Worm (Caenorhabditis elegans) whole organism, L3 larva: Measurements from ENCODE around the gene spin-4.

Experiments used
- ZK546.5 ChIP-seq: sonication (generic microtip); optimal IDR thresholded peaks from 2 replicates; lab custom pipeline; 2017; ENCODE audit warnings: missing biosample characterization, missing genetic modification characterization
- ama-1 ChIP-seq: fragments of 150-350 bp; optimal IDR thresholded peaks from 2 replicates; lab custom pipeline; 2018
- ceh-16 ChIP-seq: sonication (generic microtip); optimal IDR thresholded peaks from 2 replicates; lab custom pipeline; 2017; ENCODE audit warnings: missing biosample characterization, missing genetic modification characterization
- ceh-28 ChIP-seq: fragments of 150-350 bp; optimal IDR thresholded peaks from 2 replicates; lab custom pipeline; 2014; ENCODE audit warnings: missing biosample characterization, missing genetic modification reagents, missing genetic modification characterization
- ceh-9 ChIP-seq: sonication (generic microtip); optimal IDR thresholded peaks from 2 replicates; lab custom pipeline; 2018; ENCODE audit warnings: missing biosample characterization, missing genetic modification characterization
- egl-27 ChIP-seq: sonication (generic microtip); optimal IDR thresholded peaks from 4 replicates; lab custom pipeline; 2017; ENCODE audit warnings: missing biosample characterization, missing genetic modification reagents, missing genetic modification characterization
- egl-5 ChIP-seq: fragments of 150-350 bp; optimal IDR thresholded peaks from 2 replicates; lab custom pipeline; 2017; ENCODE audit warnings: missing biosample characterization, missing genetic modification reagents, missing genetic modification characterization, inconsistent platforms
- elt-1 ChIP-seq: fragments of 150-350 bp; optimal IDR thresholded peaks from 2 replicates; lab custom pipeline; 2014; ENCODE audit warnings: missing biosample characterization, missing genetic modification characterization
- elt-2 ChIP-seq: sonication (generic microtip); optimal IDR thresholded peaks from 2 replicates; lab custom pipeline; 2016; ENCODE audit warnings: missing genetic modification reagents, mild to moderate bottlenecking, missing genetic modification characterization, missing compliant biosample characterization
- elt-3 ChIP-seq, 3 experiments: fragments of 150-350 bp in 1 of 3; sonication (generic microtip) in 2 of 3; optimal IDR thresholded peaks; 2 replicates in 2 of 3; 4 replicates in 1 of 3; lab custom pipeline; 2014 to 2017; ENCODE audit warnings: missing biosample characterization in 3 of 3, missing genetic modification characterization in 3 of 3
- eor-1 ChIP-seq, 2 experiments: fragments of 150-350 bp; optimal IDR thresholded peaks; 2 replicates each; lab custom pipeline; 2014 to 2018; ENCODE audit warnings: missing biosample characterization in 2 of 2, missing genetic modification characterization in 2 of 2
- fkh-10 ChIP-seq: sonication (generic microtip); optimal IDR thresholded peaks from 2 replicates; lab custom pipeline; 2017; ENCODE audit warnings: missing biosample characterization, missing genetic modification reagents, missing genetic modification characterization
- fkh-2 ChIP-seq: fragments of 150-350 bp; optimal IDR thresholded peaks from 2 replicates; lab custom pipeline; 2014; ENCODE audit warnings: missing biosample characterization, missing genetic modification reagents, missing genetic modification characterization
- hmg-11 ChIP-seq: sonication (generic microtip); optimal IDR thresholded peaks from 2 replicates; lab custom pipeline; 2016; ENCODE audit warnings: missing genetic modification characterization, missing compliant biosample characterization
- lin-15B ChIP-seq: fragments of 150-350 bp; optimal IDR thresholded peaks from 2 replicates; lab custom pipeline; 2014; ENCODE audit warnings: missing biosample characterization, missing genetic modification characterization
- lsy-12 ChIP-seq: sonication (generic microtip); optimal IDR thresholded peaks from 2 replicates; lab custom pipeline; 2016; ENCODE audit warnings: mild to moderate bottlenecking, missing genetic modification characterization, missing compliant biosample characterization
- mml-1 ChIP-seq: fragments of 150-350 bp; sonication (generic microtip); optimal IDR thresholded peaks from 3 replicates; lab custom pipeline; 2014; ENCODE audit warnings: missing biosample characterization, missing genetic modification characterization
- nfya-1 ChIP-seq: sonication (generic microtip); optimal IDR thresholded peaks from 2 replicates; lab custom pipeline; 2017; ENCODE audit warnings: missing genetic modification characterization, mild to moderate bottlenecking, missing compliant biosample characterization, antibody characterized with exemption, moderate library complexity; ENCODE audit not compliant: insufficient read depth
- nhr-11 ChIP-seq: fragments of 150-350 bp; optimal IDR thresholded peaks from 2 replicates; lab custom pipeline; 2014; ENCODE audit warnings: missing biosample characterization, missing genetic modification characterization
- nhr-12 ChIP-seq: fragments of 150-350 bp; optimal IDR thresholded peaks from 2 replicates; lab custom pipeline; 2014; ENCODE audit warnings: missing biosample characterization, missing genetic modification characterization
- nhr-23 ChIP-seq: fragments of 150-350 bp; optimal IDR thresholded peaks from 2 replicates; lab custom pipeline; 2014; ENCODE audit warnings: missing biosample characterization, missing genetic modification reagents, missing genetic modification characterization
- nhr-237 ChIP-seq: fragments of 150-350 bp; optimal IDR thresholded peaks from 2 replicates; lab custom pipeline; 2014; ENCODE audit warnings: missing biosample characterization, missing genetic modification characterization
- nhr-25 ChIP-seq: sonication (generic microtip); optimal IDR thresholded peaks from 2 replicates; lab custom pipeline; 2017; ENCODE audit warnings: missing biosample characterization, missing genetic modification characterization
- nhr-67 ChIP-seq: fragments of 150-350 bp; optimal IDR thresholded peaks from 2 replicates; lab custom pipeline; 2014; ENCODE audit warnings: missing biosample characterization, missing genetic modification characterization
- nhr-76 ChIP-seq: fragments of 150-350 bp; sonication (generic microtip); optimal IDR thresholded peaks from 5 replicates; lab custom pipeline; 2014; ENCODE audit warnings: missing biosample characterization, missing genetic modification characterization
- pha-4 ChIP-seq: fragments of 150-350 bp; optimal IDR thresholded peaks from 2 replicates; lab custom pipeline; 2014; ENCODE audit warnings: missing biosample characterization, missing genetic modification reagents, missing genetic modification characterization
- pqm-1 ChIP-seq: fragments of 150-350 bp; optimal IDR thresholded peaks from 2 replicates; lab custom pipeline; 2017; ENCODE audit warnings: missing biosample characterization, missing genetic modification characterization, inconsistent platforms
- skn-1 ChIP-seq: fragments of 150-350 bp; optimal IDR thresholded peaks from 2 replicates; lab custom pipeline; 2014; ENCODE audit warnings: missing biosample characterization, missing genetic modification characterization
- snpc-4 ChIP-seq: fragments of 150-350 bp; optimal IDR thresholded peaks from 2 replicates; lab custom pipeline; 2014; ENCODE audit warnings: missing biosample characterization, missing genetic modification characterization
- unc-39 ChIP-seq: sonication (generic microtip); optimal IDR thresholded peaks from 4 replicates; lab custom pipeline; 2017; ENCODE audit warnings: missing biosample characterization, missing genetic modification characterization
- unc-62 ChIP-seq: fragments of 150-350 bp; sonication (generic microtip); optimal IDR thresholded peaks from 4 replicates; lab custom pipeline; 2014; ENCODE audit warnings: missing biosample characterization, missing genetic modification reagents, missing genetic modification characterization
- ztf-11 ChIP-seq: fragments of 150-350 bp; optimal IDR thresholded peaks from 2 replicates; lab custom pipeline; 2014; ENCODE audit warnings: missing biosample characterization, missing genetic modification characterization
- ztf-4 ChIP-seq: fragments of 150-350 bp; optimal IDR thresholded peaks from 2 replicates; lab custom pipeline; 2014; ENCODE audit warnings: missing biosample characterization, missing genetic modification characterization

spin-4 gene

ce11 chrIII:12673382-12673970 is 14.6 kb upstream of the spin-4 start, which contains the start of the genes taf-7.2 and elpc-2:
Gene taf-7.2, minus strand, starts transcription at chrIII:12673423.
Gene elpc-2, plus strand, starts transcription at chrIII:12673677.
- TF ChIP-seq lsy-12 (tag; lab: Kevin White, UChicago) (no peak), nfya-1 (tag; lab: Kevin White, UChicago) (peak; percentile 62), nhr-23 (tag; lab: Kevin White, UChicago) (no peak), egl-27 (tag; lab: Kevin White, UChicago) (no peak), elt-1 (tag; lab: Kevin White, UChicago) (no peak), lin-15B (tag; lab: Kevin White, UChicago) (peak; percentile 61), nhr-11 (no peak), ZK546.5 (tag; lab: Kevin White, UChicago) (no peak), pha-4 (tag; lab: Kevin White, UChicago) (peak; percentile 52), hmg-11 (tag; lab: Kevin White, UChicago) (peak; percentile 61)

- TF ChIP-seq nfya-1 (tag; lab: Kevin White, UChicago) (peak; percentile 86), nhr-237 (tag; lab: Kevin White, UChicago) (no peak)
Observed at ce11 chrIII:12680266-12680665, 7.9 kb upstream of the spin-4 start.

DNA sequence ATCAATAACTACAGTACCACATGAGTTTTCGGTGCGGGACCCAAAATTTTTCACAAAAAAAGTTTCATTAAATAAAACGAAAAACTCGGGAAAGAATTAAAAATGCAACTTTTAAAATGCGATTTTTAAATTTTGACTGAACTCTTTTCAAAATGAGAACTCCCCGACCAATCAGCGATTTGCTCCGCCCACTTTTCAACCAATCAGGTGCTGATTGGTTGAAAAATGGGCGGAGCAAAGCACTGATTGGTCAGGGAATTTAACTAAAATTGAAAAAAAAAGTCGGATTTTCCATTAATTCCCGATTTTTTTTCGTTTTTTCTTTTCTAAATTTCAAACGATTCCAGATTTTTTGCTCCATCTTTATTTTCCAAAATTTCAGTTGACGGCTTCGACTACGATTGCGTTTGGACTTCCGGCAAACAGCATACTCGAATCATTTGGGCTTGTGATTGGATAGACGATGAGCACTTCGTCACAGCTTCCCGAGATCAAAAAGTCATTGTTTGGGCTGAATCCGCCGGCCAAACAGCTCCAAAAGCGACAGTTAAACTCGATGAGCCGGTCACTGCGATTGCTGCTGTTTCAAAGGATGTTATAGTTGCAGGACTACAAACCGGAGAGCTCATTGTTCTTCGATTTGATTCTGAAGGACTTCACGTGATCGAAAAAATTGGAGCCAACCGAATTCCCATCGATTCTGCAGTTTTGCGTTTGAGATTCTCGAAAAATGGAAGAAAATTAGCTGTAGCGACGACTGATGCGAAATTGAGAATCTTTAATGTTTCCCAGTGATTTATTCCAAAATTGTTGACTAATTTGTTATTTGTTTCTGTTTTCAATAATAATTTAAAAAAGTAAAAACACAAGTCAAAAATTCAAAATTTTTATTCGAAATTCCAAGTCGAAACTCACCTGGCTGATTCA is 2.5 kb upstream of the spin-4 start:
- TF ChIP-seq skn-1 (tag; lab: Kevin White, UChicago) (no peak), ama-1 (peak; percentile 41), eor-1 (tag; optimal IDR thresholded peaks at IDR 0.05; lab: Kevin White, UChicago) (no peak), egl-27 (tag; lab: Kevin White, UChicago) (no peak), unc-39 (no peak), nhr-23 (tag; lab: Kevin White, UChicago) (no peak), elt-1 (tag; lab: Kevin White, UChicago) (no peak), snpc-4 (tag; lab: Kevin White, UChicago) (no peak), elt-3 (tag; optimal IDR thresholded peaks at IDR 0.05; lab: Kevin White, UChicago) (no peak), lin-15B (tag; lab: Kevin White, UChicago) (no peak), nfya-1 (tag; lab: Kevin White, UChicago) (peak; percentile 98), mml-1 (tag; lab: Kevin White, UChicago) (no peak)

DNA sequence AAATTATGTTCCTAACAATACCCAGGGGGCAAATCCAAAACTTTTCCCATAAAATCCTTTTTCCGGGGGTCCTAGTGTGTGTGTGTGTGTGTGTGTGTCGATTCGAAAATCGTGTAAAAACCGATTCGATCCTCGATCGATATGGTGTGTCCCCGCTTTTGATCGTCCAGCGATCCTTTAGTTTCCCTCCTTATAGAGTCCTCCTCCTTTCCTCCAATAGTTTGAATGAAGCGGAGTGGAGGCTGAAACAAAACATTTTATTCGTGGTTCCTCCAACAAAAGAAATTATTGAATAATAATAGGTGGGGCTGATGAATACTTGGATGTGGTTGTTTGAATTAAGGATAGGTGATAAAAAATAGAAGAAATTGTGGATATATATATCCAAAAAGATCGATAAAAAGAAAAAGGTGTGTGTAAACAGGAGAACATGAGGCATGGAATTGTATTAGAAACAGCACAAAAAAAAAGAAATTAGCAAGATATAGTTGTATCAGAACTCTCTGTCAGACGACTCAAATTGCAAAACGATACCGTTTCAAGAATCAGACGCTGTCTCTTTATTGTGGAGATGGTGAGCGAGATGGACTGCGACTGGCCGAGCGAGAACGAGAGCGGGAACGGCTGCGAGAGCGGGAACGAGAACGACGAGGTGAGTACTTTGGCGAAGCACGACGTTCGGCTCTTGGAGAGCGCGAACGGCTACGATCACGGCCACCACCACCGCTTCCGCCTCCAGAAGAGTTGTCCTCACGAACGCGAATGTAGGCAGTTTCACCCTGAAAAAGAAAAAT is 1.5 kb upstream of the spin-4 start:
- no peak for TF ChIP-seq ztf-4 (tag; lab: Kevin White, UChicago)
- TF ChIP-seq snpc-4 (tag; lab: Kevin White, UChicago), result no peak
- no peak for TF ChIP-seq egl-5 (tag; lab: Kevin White, UChicago)
- no peak for TF ChIP-seq nhr-76 (tag; lab: Kevin White, UChicago)
- TF ChIP-seq elt-1 (tag; lab: Kevin White, UChicago), result no peak
- TF ChIP-seq nhr-25, result no peak
- TF ChIP-seq egl-27 (tag; lab: Kevin White, UChicago), result no peak
- TF ChIP-seq fkh-2 (tag; lab: Kevin White, UChicago), result no peak
- TF ChIP-seq ceh-9 (tag; lab: Kevin White, UChicago), result no peak
- no peak for TF ChIP-seq fkh-10
- TF ChIP-seq skn-1 (tag; lab: Kevin White, UChicago), result no peak
- no peak for TF ChIP-seq unc-62 (GFP tag; lab: Kevin White, UChicago)
- TF ChIP-seq elt-3 (tag; optimal IDR thresholded peaks at IDR 0.05; lab: Kevin White, UChicago), result no peak
- no peak for TF ChIP-seq pqm-1 (tag; lab: Kevin White, UChicago)
- no peak for TF ChIP-seq lin-15B (tag; lab: Kevin White, UChicago)

- TF ChIP-seq egl-27 (tag; lab: Kevin White, UChicago) (no peak), ztf-4 (tag; lab: Kevin White, UChicago) (no peak), ZK546.5 (tag; lab: Kevin White, UChicago) (no peak), nfya-1 (tag; lab: Kevin White, UChicago) (no peak), ceh-28 (no peak), pqm-1 (tag; lab: Kevin White, UChicago) (no peak), lin-15B (tag; lab: Kevin White, UChicago) (no peak), skn-1 (tag; lab: Kevin White, UChicago) (no peak), ama-1 (no peak), ceh-16 (no peak), nhr-12 (tag; lab: Kevin White, UChicago) (no peak), elt-1 (tag; lab: Kevin White, UChicago) (no peak), ztf-11 (tag; lab: Kevin White, UChicago) (no peak), elt-2 (tag; lab: Kevin White, UChicago) (no peak), nhr-67 (tag; lab: Kevin White, UChicago) (no peak)
Observed at ce11 chrIII:12687382-12687781, 736 bp upstream of the spin-4 start.
